Worm (Caenorhabditis elegans): ENCODE results near the gene F32D8.2.

Gene F32D8.2

ce11 chrV:10894601-10895000 lies 11.0 kb downstream of the F32D8.2 start, which contains the start of the genes F32D8.14 and F32D8.5 (continued):
- TF ChIP-seq C16A3.4 (tag; optimal IDR thresholded peaks at IDR 0.05) (peak; percentile 88), tbx-2 (tag; optimal IDR thresholded peaks at IDR 0.05) (peak; percentile 90), lin-39 (tag; optimal IDR thresholded peaks at IDR 0.05) (no peak), ceh-82 (tag; optimal IDR thresholded peaks at IDR 0.05) (peak; percentile 56 to 84 (median 76)), lin-35 (GFP tag; optimal IDR thresholded peaks at IDR 0.05) (peak; percentile 85 to 88), lin-14 (GFP tag; optimal IDR thresholded peaks at IDR 0.05) (peak; percentile 93), egl-13 (tag; optimal IDR thresholded peaks at IDR 0.05) (peak; percentile 85), nhr-20 (tag; optimal IDR thresholded peaks at IDR 0.05) (peak; percentile 91), nhr-237 (tag; optimal IDR thresholded peaks at IDR 0.05) (peak; percentile 27), hlh-17 (GFP tag; optimal IDR thresholded peaks at IDR 0.05; ENCODE audit: borderline replicate concordance) (no peak), irx-1 (tag; optimal IDR thresholded peaks at IDR 0.05) (peak; percentile 90), unc-130 (tag; optimal IDR thresholded peaks at IDR 0.05) (peak; percentile 93), lsy-2 (tag; optimal IDR thresholded peaks at IDR 0.05) (peak; percentile 87 to 89), nhr-77 (tag; optimal IDR thresholded peaks at IDR 0.05) (peak; percentile 67), nhr-71 (tag; optimal IDR thresholded peaks at IDR 0.05) (peak; percentile 94), nhr-85 (tag) (peak; percentile 93), pqm-1 (tag; optimal IDR thresholded peaks at IDR 0.05) (no peak), mef-2 (tag; optimal IDR thresholded peaks at IDR 0.05) (no peak), aly-2 (tag; optimal IDR thresholded peaks at IDR 0.05) (peak; percentile 4), ces-1 (GFP tag; optimal IDR thresholded peaks at IDR 0.05) (no peak), Y116A8C.19 (tag; optimal IDR thresholded peaks at IDR 0.05; ENCODE audit: borderline replicate concordance) (peak; percentile 60), isw-1 (GFP tag; IDR thresholded peaks at IDR 0.05) (peak; percentile 61), lin-13 (GFP tag; optimal IDR thresholded peaks at IDR 0.05) (peak; percentile 75), elt-3 (tag; optimal IDR thresholded peaks at IDR 0.05) (peak in 1 of 6 experiments; percentile 77), grh-1 (GFP tag; IDR thresholded peaks at IDR 0.05) (peak; percentile 16; the same call in 1 of the 2 replicates), hpl-2 (GFP tag; optimal IDR thresholded peaks at IDR 0.05) (no peak), F16B12.6 (tag; optimal IDR thresholded peaks at IDR 0.05) (no peak), ztf-4 (tag; optimal IDR thresholded peaks at IDR 0.05) (peak; percentile 82), unc-62 (GFP tag; optimal IDR thresholded peaks at IDR 0.05) (no peak), ceh-88 (GFP tag; IDR thresholded peaks at IDR 0.05) (no peak; the same call in 1 of the 2 replicates), mep-1 (tag; optimal IDR thresholded peaks at IDR 0.05) (peak; percentile 89), efl-3 (GFP tag; optimal IDR thresholded peaks at IDR 0.05) (no peak), fos-1 (tag; optimal IDR thresholded peaks at IDR 0.05) (peak; percentile 42), unc-86 (tag; optimal IDR thresholded peaks at IDR 0.05) (peak; percentile 84), snu-23 (GFP tag; optimal IDR thresholded peaks at IDR 0.05) (peak; percentile 93), efl-1 (optimal IDR thresholded peaks at IDR 0.05) (peak; percentile 83 to 87), efl-1 (GFP tag; optimal IDR thresholded peaks at IDR 0.05 in 1 of 2) (peak; percentile 82 to 98), C04F5.9 (tag; optimal IDR thresholded peaks at IDR 0.05) (peak; percentile 65), lir-3 (tag; optimal IDR thresholded peaks at IDR 0.05; ENCODE audit: poor library complexity) (peak; percentile 96), hlh-4 (tag; optimal IDR thresholded peaks at IDR 0.05) (peak; percentile 9), ceh-90 (tag; optimal IDR thresholded peaks at IDR 0.05) (peak; percentile 88), zag-1 (tag; optimal IDR thresholded peaks at IDR 0.05) (no peak), nhr-28 (tag; optimal IDR thresholded peaks at IDR 0.05) (no peak), ceh-8 (GFP tag; optimal IDR thresholded peaks at IDR 0.05) (peak; percentile 51), ama-1 (optimal IDR thresholded peaks at IDR 0.05) (no peak), fkh-8 (tag; optimal IDR thresholded peaks at IDR 0.05) (peak; percentile 84), elt-2 (tag; optimal IDR thresholded peaks at IDR 0.05) (peak; percentile 53)
